Fruit fly (Drosophila melanogaster): Measurements from ENCODE around the gene BORCS6.

BORCS6 gene

dm6 chr3L:554577-554976 lies 13.9 kb downstream of the BORCS6 start (continued):
- TF ChIP-seq fd85E (GFP tag; optimal IDR thresholded peaks at IDR 0.05) (no peak), dac (GFP tag; optimal IDR thresholded peaks at IDR 0.05) (peak; percentile 35), CG8319 (GFP tag; optimal IDR thresholded peaks at IDR 0.05) (no peak), lz (GFP tag; optimal IDR thresholded peaks at IDR 0.05) (peak; percentile 36), acj6 (GFP tag; optimal IDR thresholded peaks at IDR 0.05) (peak; percentile 57), Eip75B (GFP tag; optimal IDR thresholded peaks at IDR 0.05) (peak; percentile 65), dsx (GFP tag; optimal IDR thresholded peaks at IDR 0.05; ENCODE audit: poor library complexity, severe bottlenecking) (no peak), CG9139 (GFP tag; optimal IDR thresholded peaks at IDR 0.05) (no peak), CG32006 (GFP tag; optimal IDR thresholded peaks at IDR 0.05) (peak; percentile 82), CG4318 (GFP tag; optimal IDR thresholded peaks at IDR 0.05) (peak; percentile 55), CG11762 (GFP tag; optimal IDR thresholded peaks at IDR 0.05; ENCODE audit: insufficient read depth) (peak; percentile 54), Hr4 (GFP tag; optimal IDR thresholded peaks at IDR 0.05) (peak; percentile 75)

dm6 chr3L:555326-555725 lies 14.7 kb downstream of the BORCS6 start:
- TF ChIP-seq vri (GFP tag; optimal IDR thresholded peaks at IDR 0.05) = no peak
- peak; percentile 24 for TF ChIP-seq fkh (GFP tag; optimal IDR thresholded peaks at IDR 0.05)
- TF ChIP-seq CG4318 (GFP tag; optimal IDR thresholded peaks at IDR 0.05) = no peak
- no peak for TF ChIP-seq Sox14 (GFP tag; optimal IDR thresholded peaks at IDR 0.05)

- no peak for TF ChIP-seq CG8632 (GFP tag; optimal IDR thresholded peaks at IDR 0.05)
- TF ChIP-seq pdm3 (GFP tag; optimal IDR thresholded peaks at IDR 0.05) = no peak
- no peak for TF ChIP-seq topi (GFP tag; optimal IDR thresholded peaks at IDR 0.05)
- TF ChIP-seq fd85E (GFP tag; optimal IDR thresholded peaks at IDR 0.05) = no peak
- peak; percentile 70 for TF ChIP-seq dsx (GFP tag; optimal IDR thresholded peaks at IDR 0.05; ENCODE audit: poor library complexity, severe bottlenecking)
- no peak for TF ChIP-seq Met (GFP tag; optimal IDR thresholded peaks at IDR 0.05)
- TF ChIP-seq dac (GFP tag; optimal IDR thresholded peaks at IDR 0.05) = no peak
- peak; percentile 33; the same call in 1 of the 2 replicates for TF ChIP-seq CG15336 (GFP tag; IDR thresholded peaks at IDR 0.05)
- peak; percentile 37 for TF ChIP-seq CG6276 (GFP tag; optimal IDR thresholded peaks at IDR 0.05)
- TF ChIP-seq eg (GFP tag; IDR thresholded peaks at IDR 0.05) = peak; percentile 19; the same call in 1 of the 3 replicates
- TF ChIP-seq Eip78C (GFP tag) = peak; percentile 54
- TF ChIP-seq svp (GFP tag) = peak; percentile 48
- TF ChIP-seq fkh (GFP tag; optimal IDR thresholded peaks at IDR 0.05) = no peak
- peak; percentile 32; the same call in 1 of the 3 replicates for TF ChIP-seq CG8119 (GFP tag; IDR thresholded peaks at IDR 0.05)
Observed at dm6 chr3L:555898-556540, 15.4 kb downstream of the BORCS6 start.

DNA sequence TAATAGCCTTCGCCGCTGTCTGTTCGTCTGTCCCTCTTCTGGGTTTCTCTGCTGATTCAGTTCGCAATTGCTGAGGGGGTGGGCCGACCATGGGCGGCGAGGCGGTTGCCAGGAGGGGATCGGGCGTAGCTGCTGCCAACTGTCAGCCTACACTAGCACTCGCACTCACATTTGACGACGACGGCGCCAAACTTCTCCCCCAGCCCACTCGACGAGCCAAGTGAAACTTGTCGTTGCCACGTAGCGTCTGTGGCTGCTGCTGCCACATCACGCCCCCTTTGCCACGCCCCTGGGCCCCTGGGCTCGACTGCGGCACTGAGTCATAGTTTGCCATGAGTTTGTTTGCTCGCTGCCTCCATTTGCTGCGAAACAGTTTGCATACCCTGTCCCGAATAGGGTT lies 16.6 kb downstream of the BORCS6 start:
- TF ChIP-seq CG31627 (GFP tag; optimal IDR thresholded peaks at IDR 0.05) = peak; percentile 71
- peak; percentile 65 for TF ChIP-seq pdm3 (GFP tag; optimal IDR thresholded peaks at IDR 0.05)
- peak; percentile 26 to 47 for TF ChIP-seq ss (GFP tag; optimal IDR thresholded peaks at IDR 0.05)
- no peak for TF ChIP-seq Eip93F (GFP tag; optimal IDR thresholded peaks at IDR 0.05)
- peak; percentile 31 for TF ChIP-seq CG9139 (GFP tag; optimal IDR thresholded peaks at IDR 0.05)
- TF ChIP-seq eg (GFP tag; IDR thresholded peaks at IDR 0.05) = peak; percentile 80
- peak; percentile 15 for TF ChIP-seq CG10631 (GFP tag; optimal IDR thresholded peaks at IDR 0.05)
- TF ChIP-seq CG11902 (GFP tag; optimal IDR thresholded peaks at IDR 0.05) = peak; percentile 18
- peak; percentile 41 for TF ChIP-seq CG6808 (GFP tag; optimal IDR thresholded peaks at IDR 0.05)
- TF ChIP-seq Eip75B (GFP tag; optimal IDR thresholded peaks at IDR 0.05) = peak; percentile 57
- no peak for TF ChIP-seq vri (GFP tag; optimal IDR thresholded peaks at IDR 0.05)
- peak; percentile 61 for TF ChIP-seq achi (GFP tag; optimal IDR thresholded peaks at IDR 0.05)
- peak; percentile 45 for TF ChIP-seq CG6276 (GFP tag; optimal IDR thresholded peaks at IDR 0.05)
- TF ChIP-seq dsx (GFP tag; optimal IDR thresholded peaks at IDR 0.05; ENCODE audit: poor library complexity, severe bottlenecking) = peak; percentile 19
- TF ChIP-seq CG7368 (GFP tag; optimal IDR thresholded peaks at IDR 0.05) = peak; percentile 82
- peak; percentile 51 for TF ChIP-seq esn (GFP tag; optimal IDR thresholded peaks at IDR 0.05)
- peak; percentile 61 for TF ChIP-seq spab (GFP tag; optimal IDR thresholded peaks at IDR 0.05)
- peak; percentile 77 for TF ChIP-seq CG32006 (GFP tag; optimal IDR thresholded peaks at IDR 0.05)
- TF ChIP-seq CG11762 (GFP tag; optimal IDR thresholded peaks at IDR 0.05; ENCODE audit: insufficient read depth) = peak; percentile 42
- TF ChIP-seq CG11294 (GFP tag; IDR thresholded peaks at IDR 0.05) = peak; percentile 70
- peak; percentile 72 for TF ChIP-seq CG3919 (GFP tag; optimal IDR thresholded peaks at IDR 0.05)
- TF ChIP-seq Smox (GFP tag; optimal IDR thresholded peaks at IDR 0.05) = peak; percentile 41
- peak; percentile 59 for TF ChIP-seq fd59A (GFP tag; optimal IDR thresholded peaks at IDR 0.05)
- TF ChIP-seq Ets21C (GFP tag; optimal IDR thresholded peaks at IDR 0.05) = peak; percentile 14
- peak; percentile 72 for TF ChIP-seq OdsH (GFP tag; optimal IDR thresholded peaks at IDR 0.05)
- no peak for TF ChIP-seq Hr38 (GFP tag; optimal IDR thresholded peaks at IDR 0.05)
- peak; percentile 79 for TF ChIP-seq Gug (GFP tag; IDR thresholded peaks at IDR 0.05)
- TF ChIP-seq Lpt (GFP tag; optimal IDR thresholded peaks at IDR 0.05) = peak; percentile 63
